Fruit fly (Drosophila melanogaster) whole organism, pupa: ENCODE measurements around the gene pHCl-1.

Experiments
- CG10348 ChIP-seq: fragments of 200-800 bp; sonication (Bioruptor generic); IDR thresholded peaks from 2 replicates; pipeline ENCODE4 v1.3.6; 2022; ENCODE audit warnings: missing biosample characterization, missing genetic modification characterization
- CG12605 ChIP-seq: fragments of 200-800 bp; sonication (Bioruptor generic); IDR thresholded peaks from 2 replicates; pipeline ENCODE4 v1.3.6; 2022; ENCODE audit warnings: missing biosample characterization, missing genetic modification characterization
- CG13204 ChIP-seq: fragments of 200-800 bp; sonication (Bioruptor generic); optimal IDR thresholded peaks from 2 replicates; lab custom pipeline; 2018; ENCODE audit warnings: missing biosample characterization, mild to moderate bottlenecking, missing genetic modification characterization, moderate library complexity
- CG14655 ChIP-seq: fragments of 200-800 bp; sonication (Bioruptor generic); optimal IDR thresholded peaks from 3 replicates; lab custom pipeline; 2017; ENCODE audit warnings: mild to moderate bottlenecking, missing biosample characterization, missing genetic modification reagents, missing genetic modification characterization
- CG15710 ChIP-seq: fragments of 200-800 bp; sonication (Bioruptor generic); optimal IDR thresholded peaks from 2 replicates; lab custom pipeline; 2018; ENCODE audit warnings: missing biosample characterization, mild to moderate bottlenecking, missing genetic modification characterization, moderate library complexity
- CG17806 ChIP-seq: fragments of 200-800 bp; sonication (Bioruptor generic); optimal IDR thresholded peaks from 2 replicates; lab custom pipeline; 2018; ENCODE audit warnings: missing biosample characterization, mild to moderate bottlenecking, missing genetic modification characterization, moderate library complexity
- CG32121 ChIP-seq: fragments of 200-800 bp; sonication (Bioruptor generic); IDR thresholded peaks from 2 replicates; pipeline ENCODE4 v1.3.6; 2022; ENCODE audit warnings: missing biosample characterization, missing genetic modification characterization
- CG34367 ChIP-seq: fragments of 200-800 bp; sonication (Bioruptor generic); optimal IDR thresholded peaks from 2 replicates; lab custom pipeline; 2018; ENCODE audit warnings: missing biosample characterization, mild to moderate bottlenecking, missing genetic modification characterization
- CG4496 ChIP-seq: fragments of 200-800 bp; sonication (Bioruptor generic); IDR thresholded peaks from 3 replicates; pipeline ENCODE4 v1.3.6; 2022; ENCODE audit warnings: missing biosample characterization, missing genetic modification characterization
- CG8159 ChIP-seq: fragments of 200-800 bp; sonication (Bioruptor generic); optimal IDR thresholded peaks from 3 replicates; lab custom pipeline; 2018; ENCODE audit warnings: missing biosample characterization, mild to moderate bottlenecking, missing genetic modification characterization, moderate library complexity
- CG8301 ChIP-seq: fragments of 200-800 bp; sonication (Bioruptor generic); optimal IDR thresholded peaks from 2 replicates; lab custom pipeline; 2018; ENCODE audit warnings: missing biosample characterization, mild to moderate bottlenecking, missing genetic modification characterization
- CG9948 ChIP-seq: fragments of 200-800 bp; sonication (Bioruptor generic); optimal IDR thresholded peaks from 2 replicates; lab custom pipeline; 2018; ENCODE audit warnings: missing biosample characterization, mild to moderate bottlenecking, missing genetic modification characterization, moderate library complexity
- D1 ChIP-seq: fragments of 200-800 bp; sonication (Bioruptor generic); optimal IDR thresholded peaks from 2 replicates; lab custom pipeline; 2018; ENCODE audit warnings: missing biosample characterization, mild to moderate bottlenecking, missing genetic modification characterization, moderate library complexity
- EcR ChIP-seq: fragments of 200-800 bp; sonication (Bioruptor generic); optimal IDR thresholded peaks from 3 replicates; lab custom pipeline; 2019; ENCODE audit warnings: missing biosample characterization, missing genetic modification characterization, mild to moderate bottlenecking, moderate library complexity, missing genetic modification reagents
- Ets98B ChIP-seq: fragments of 200-800 bp; sonication (Bioruptor generic); IDR thresholded peaks from 2 replicates; pipeline ENCODE4 v1.3.6; 2022; ENCODE audit warnings: missing biosample characterization, missing genetic modification characterization
- Pif1A ChIP-seq: fragments of 200-800 bp; sonication (Bioruptor generic); optimal IDR thresholded peaks from 3 replicates; lab custom pipeline; 2016; ENCODE audit warnings: missing biosample characterization, missing genetic modification characterization
- Pif1B ChIP-seq: fragments of 200-800 bp; sonication (Bioruptor generic); optimal IDR thresholded peaks from 3 replicates; lab custom pipeline; 2016; ENCODE audit warnings: missing biosample characterization, missing genetic modification characterization
- Snoo ChIP-seq: fragments of 200-800 bp; sonication (Bioruptor generic); optimal IDR thresholded peaks from 3 replicates; lab custom pipeline; 2017; ENCODE audit warnings: missing biosample characterization, mild to moderate bottlenecking, missing genetic modification characterization, inconsistent platforms
- fd96Ca ChIP-seq: fragments of 200-800 bp; sonication (Bioruptor generic); IDR thresholded peaks from 3 replicates; pipeline ENCODE4 v1.3.6; 2022; ENCODE audit warnings: missing biosample characterization, missing genetic modification characterization
- gl ChIP-seq: fragments of 200-800 bp; sonication (Bioruptor generic); optimal IDR thresholded peaks from 2 replicates; lab custom pipeline; 2018; ENCODE audit warnings: missing biosample characterization, mild to moderate bottlenecking, missing genetic modification characterization
- rn ChIP-seq: fragments of 200-800 bp; sonication (Bioruptor generic); IDR thresholded peaks from 2 replicates; pipeline ENCODE4 v1.3.6; 2022; ENCODE audit warnings: missing biosample characterization, missing genetic modification characterization

Gene pHCl-1

dm6 chr3L:15844577-15844976, 54.3 kb downstream of the pHCl-1 start:
- TF ChIP-seq CG8159 (tag; lab: Kevin White, UChicago) (peak; percentile 32), CG34367 (tag; lab: Kevin White, UChicago) (no peak)

- no peak for TF ChIP-seq CG10348 (GFP tag; lab: Robert Waterston, UW)
- TF ChIP-seq CG4496 (GFP tag; lab: Robert Waterston, UW): no peak
- TF ChIP-seq CG8159 (tag; lab: Kevin White, UChicago): no peak
- no peak for TF ChIP-seq Snoo (tag; lab: Kevin White, UChicago)
- no peak for TF ChIP-seq Ets98B (GFP tag; lab: Robert Waterston, UW)
- TF ChIP-seq CG13204 (GFP tag; lab: Kevin White, UChicago): no peak
- no peak for TF ChIP-seq CG14655
- no peak for TF ChIP-seq Pif1A (GFP tag; lab: Kevin White, UChicago)
- TF ChIP-seq, all 21 proteins: peak for 0
These were observed 54.9 kb downstream of the pHCl-1 start, which contains the start of gene meru for dm6 chr3L:15843962-15844361. TSS of gene meru (minus strand) at chr3L:15844062.

- no peak for TF ChIP-seq Ets98B (GFP tag; lab: Robert Waterston, UW)
- TF ChIP-seq gl: no peak
- no peak for TF ChIP-seq CG32121 (GFP tag; lab: Robert Waterston, UW)
- peak; percentile 66 for TF ChIP-seq D1 (tag; lab: Kevin White, UChicago)
These were observed 61.6 kb downstream of the pHCl-1 start, which contains the start of gene CG15715 for dm6 chr3L:15837209-15837608. TSS of gene CG15715 (minus strand) at chr3L:15837482.

dm6 chr3L:15834877-15835555, 63.8 kb downstream of the pHCl-1 start, which contains the start of gene CG18081:
TSS of gene CG18081 (minus strand) at chr3L:15835388.
- TF ChIP-seq D1 (tag; lab: Kevin White, UChicago): peak; percentile 68
- no peak for TF ChIP-seq EcR (GFP tag; lab: Kevin White, UChicago)
- no peak for TF ChIP-seq CG13204 (GFP tag; lab: Kevin White, UChicago)
- no peak for TF ChIP-seq CG10348 (GFP tag; lab: Robert Waterston, UW)

- TF ChIP-seq CG32121 (GFP tag; lab: Robert Waterston, UW) (no peak), CG4496 (GFP tag; lab: Robert Waterston, UW) (no peak), EcR (GFP tag; lab: Kevin White, UChicago) (no peak), Snoo (tag; lab: Kevin White, UChicago) (no peak), Pif1A (GFP tag; lab: Kevin White, UChicago) (no peak), rn (GFP tag; lab: Robert Waterston, UW) (no peak), Ets98B (GFP tag; lab: Robert Waterston, UW) (no peak), CG9948 (tag; lab: Kevin White, UChicago) (no peak)
These were observed 66.7 kb downstream of the pHCl-1 start, which contains the start of gene CG12713 for dm6 chr3L:15832146-15832545. TSS of gene CG12713 (plus strand) at chr3L:15832464.

dm6 chr3L:15826985-15827635, 71.7 kb downstream of the pHCl-1 start:
- TF ChIP-seq CG15710 (peak; percentile 92), EcR (GFP tag; lab: Kevin White, UChicago) (no peak), CG32121 (GFP tag; lab: Robert Waterston, UW) (peak; percentile 73), CG8301 (tag; lab: Kevin White, UChicago) (peak; percentile 86), CG12605 (GFP tag; lab: Robert Waterston, UW) (peak; percentile 60; the same call in 1 of the 2 replicates), CG4496 (GFP tag; lab: Robert Waterston, UW) (peak; percentile 75), D1 (tag; lab: Kevin White, UChicago) (peak; percentile 95), Pif1B (GFP tag; lab: Kevin White, UChicago) (peak; percentile 87), CG34367 (tag; lab: Kevin White, UChicago) (peak; percentile 82), CG9948 (tag; lab: Kevin White, UChicago) (peak; percentile 87), gl (peak; percentile 34), Ets98B (GFP tag; lab: Robert Waterston, UW) (peak; percentile 73), CG17806 (peak; percentile 88), rn (GFP tag; lab: Robert Waterston, UW) (no peak), fd96Ca (GFP tag; lab: Robert Waterston, UW) (no peak), CG8159 (tag; lab: Kevin White, UChicago) (peak; percentile 100), Snoo (tag; lab: Kevin White, UChicago) (peak; percentile 88), CG10348 (GFP tag; lab: Robert Waterston, UW) (no peak), Pif1A (GFP tag; lab: Kevin White, UChicago) (peak; percentile 90)
- TF ChIP-seq, all 21 proteins: peak for 15
